Worm (Caenorhabditis elegans) whole organism, young adult: ENCODE data around the gene W07G1.7.
A peak's percentile ranks its signal among the peaks of the same experiment; 100 is the strongest.
"Not testable (repeated sequence)": the region's sequence is repeated elsewhere in the genome, so short reads cannot be mapped to it uniquely, and the experiment has no call there.

Source experiments
- B0261.1 ChIP-seq: sonication (generic microtip); optimal IDR thresholded peaks from 2 replicates; lab custom pipeline; 2016; ENCODE audit warnings: mild to moderate bottlenecking, missing genetic modification characterization, moderate library complexity, missing compliant biosample characterization
- F23B12.7 ChIP-seq: sonication (generic microtip); optimal IDR thresholded peaks from 2 replicates; lab custom pipeline; 2017; ENCODE audit warnings: missing genetic modification characterization, mild to moderate bottlenecking, missing compliant biosample characterization, antibody characterized with exemption, moderate library complexity; ENCODE audit not compliant: insufficient read depth
- T07F8.4 ChIP-seq: sonication (generic microtip); optimal IDR thresholded peaks from 2 replicates; lab custom pipeline; 2016; ENCODE audit warnings: mild to moderate bottlenecking, missing genetic modification characterization, moderate library complexity, missing compliant biosample characterization
- T26A5.8 ChIP-seq: sonication (generic microtip); optimal IDR thresholded peaks from 2 replicates; lab custom pipeline; 2016; ENCODE audit warnings: missing genetic modification characterization, missing compliant biosample characterization
- Y79H2A.3 ChIP-seq: fragments of 200-800 bp; sonication (Bioruptor generic); conservative IDR thresholded peaks from 2 replicates; pipeline ENCODE4 v1.3.6; 2022; ENCODE audit warnings: missing genetic modification reagents, missing genetic modification characterization, missing compliant biosample characterization
- ZK185.1 ChIP-seq: sonication (generic microtip); optimal IDR thresholded peaks from 2 replicates; lab custom pipeline; 2016; ENCODE audit warnings: mild to moderate bottlenecking, missing genetic modification characterization, missing compliant biosample characterization; ENCODE audit not compliant: poor library complexity, severe bottlenecking
- ama-1 ChIP-seq, 3 experiments: fragments of 150-350 bp in 1 of 3; sonication (generic microtip) in 2 of 3; optimal IDR thresholded peaks; 2 replicates each; lab custom pipeline; 2014 to 2018; ENCODE audit warnings: missing biosample characterization in 2 of 3, missing genetic modification characterization in 2 of 3, missing genetic modification reagents in 2 of 3
- attf-5 ChIP-seq: fragments of 200-800 bp; sonication (Bioruptor generic); optimal IDR thresholded peaks from 2 replicates; lab custom pipeline; 2018; ENCODE audit warnings: mild to moderate bottlenecking, missing genetic modification characterization, missing compliant biosample characterization
- attf-6 ChIP-seq: fragments of 200-800 bp; sonication (Bioruptor generic); IDR thresholded peaks from 2 replicates; pipeline ENCODE4 v1.3.6; 2022; ENCODE audit warnings: missing genetic modification reagents, missing genetic modification characterization, missing compliant biosample characterization
- bed-1 ChIP-seq: fragments of 200-800 bp; sonication (Bioruptor generic); IDR thresholded peaks from 2 replicates; pipeline ENCODE4 v1.3.6; 2022; ENCODE audit warnings: missing genetic modification reagents, missing genetic modification characterization, missing compliant biosample characterization
- ccch-3 ChIP-seq: fragments of 200-800 bp; sonication (Bioruptor generic); optimal IDR thresholded peaks from 2 replicates; lab custom pipeline; 2018; ENCODE audit warnings: mild to moderate bottlenecking, missing genetic modification characterization, missing compliant biosample characterization
- ceh-79 ChIP-seq: sonication (generic microtip); optimal IDR thresholded peaks from 2 replicates; lab custom pipeline; 2017; ENCODE audit warnings: mild to moderate bottlenecking, missing genetic modification characterization, missing compliant biosample characterization
- dox-1 ChIP-seq: fragments of 200-800 bp; sonication (Bioruptor generic); IDR thresholded peaks from 2 replicates; pipeline ENCODE4 v1.3.6; 2022; ENCODE audit warnings: missing genetic modification reagents, missing genetic modification characterization, missing compliant biosample characterization
- dpl-1 ChIP-seq: fragments of 150-350 bp; optimal IDR thresholded peaks from 2 replicates; lab custom pipeline; 2014; ENCODE audit warnings: missing biosample characterization, missing genetic modification reagents, missing genetic modification characterization
- egl-18 ChIP-seq: fragments of 200-800 bp; sonication (Bioruptor generic); IDR thresholded peaks from 2 replicates; pipeline ENCODE4 v1.3.6; 2022; ENCODE audit warnings: missing genetic modification reagents, missing genetic modification characterization, missing compliant biosample characterization
- ets-4 ChIP-seq: fragments of 200-800 bp; sonication (Bioruptor generic); optimal IDR thresholded peaks from 2 replicates; lab custom pipeline; 2018; ENCODE audit warnings: mild to moderate bottlenecking, missing genetic modification characterization, missing compliant biosample characterization
- him-1 ChIP-seq: sonication (generic microtip); optimal IDR thresholded peaks from 2 replicates; lab custom pipeline; 2016; ENCODE audit warnings: missing genotype, missing genetic modification reagents, missing genetic modification characterization, missing compliant biosample characterization
- hmg-1.2 ChIP-seq: fragments of 200-800 bp; sonication (Bioruptor generic); IDR thresholded peaks from 2 replicates; pipeline ENCODE4 v1.3.6; 2022; ENCODE audit warnings: missing genetic modification reagents, missing genetic modification characterization, missing compliant biosample characterization
- hsf-1 ChIP-seq: fragments of 200-800 bp; sonication (Bioruptor generic); IDR thresholded peaks from 2 replicates; pipeline ENCODE4 v1.3.6; 2022; ENCODE audit warnings: missing genetic modification reagents, missing genetic modification characterization, missing compliant biosample characterization
- let-526 ChIP-seq: fragments of 200-800 bp; sonication (Bioruptor generic); IDR thresholded peaks from 2 replicates; pipeline ENCODE4 v1.3.6; 2022; ENCODE audit warnings: missing genetic modification reagents, missing genetic modification characterization, missing compliant biosample characterization
- lin-26 ChIP-seq: fragments of 200-800 bp; sonication (Bioruptor generic); IDR thresholded peaks from 2 replicates; pipeline ENCODE4 v1.3.6; 2022; ENCODE audit warnings: missing genetic modification reagents, missing genetic modification characterization, missing compliant biosample characterization
- lin-40 ChIP-seq: sonication (generic microtip); optimal IDR thresholded peaks from 2 replicates; lab custom pipeline; 2016; ENCODE audit warnings: missing genetic modification characterization, mild to moderate bottlenecking, missing compliant biosample characterization, missing genotype, missing genetic modification reagents
- mel-28 ChIP-seq: sonication (generic microtip); optimal IDR thresholded peaks from 2 replicates; lab custom pipeline; 2016; ENCODE audit warnings: borderline replicate concordance, mild to moderate bottlenecking, missing genetic modification characterization, missing compliant biosample characterization
- mes-4 ChIP-seq: sonication (generic microtip); optimal IDR thresholded peaks from 2 replicates; lab custom pipeline; 2016; ENCODE audit warnings: missing genotype, missing genetic modification characterization, missing compliant biosample characterization
- rcor-1 ChIP-seq: fragments of 200-800 bp; sonication (Bioruptor generic); IDR thresholded peaks from 2 replicates; pipeline ENCODE4 v1.3.6; 2022; ENCODE audit warnings: missing genetic modification reagents, missing genetic modification characterization, missing compliant biosample characterization
- snpc-1.1 ChIP-seq: sonication (generic microtip); optimal IDR thresholded peaks from 2 replicates; lab custom pipeline; 2017; ENCODE audit warnings: missing genetic modification characterization, mild to moderate bottlenecking, missing compliant biosample characterization, antibody characterized with exemption, moderate library complexity, missing genotype, missing genetic modification reagents; ENCODE audit not compliant: insufficient read depth
- snpc-1.3 ChIP-seq: sonication (generic microtip); optimal IDR thresholded peaks from 2 replicates; lab custom pipeline; 2017; ENCODE audit warnings: missing genetic modification characterization, mild to moderate bottlenecking, missing compliant biosample characterization, antibody characterized with exemption, moderate library complexity, missing genotype, missing genetic modification reagents; ENCODE audit not compliant: insufficient read depth
- snpc-4 ChIP-seq, 5 experiments: fragments of 150-350 bp in 1 of 5; sonication (generic microtip) in 4 of 5; optimal IDR thresholded peaks; 2 replicates each; lab custom pipeline; 2014 to 2018; ENCODE audit warnings: missing genetic modification characterization in 5 of 5, missing biosample characterization in 3 of 5, antibody characterized with exemption in 2 of 5, mild to moderate bottlenecking in 2 of 5, missing compliant biosample characterization in 2 of 5, missing genotype in 2 of 5, moderate library complexity in 2 of 5, missing genetic modification reagents in 1 of 5
- somi-1 ChIP-seq: fragments of 200-800 bp; sonication (Bioruptor generic); optimal IDR thresholded peaks from 2 replicates; lab custom pipeline; 2018; ENCODE audit warnings: mild to moderate bottlenecking, missing genetic modification characterization, missing compliant biosample characterization
- zfh-2 ChIP-seq: fragments of 200-800 bp; sonication (Bioruptor generic); conservative IDR thresholded peaks from 2 replicates; pipeline ENCODE4 v1.3.6; 2022; ENCODE audit warnings: missing genetic modification reagents, missing genetic modification characterization, missing compliant biosample characterization
- ztf-25 ChIP-seq: fragments of 200-800 bp; sonication (Bioruptor generic); IDR thresholded peaks from 2 replicates; pipeline ENCODE4 v1.3.6; 2022; ENCODE audit warnings: missing genetic modification reagents, missing genetic modification characterization, missing compliant biosample characterization

The W07G1.7 gene

DNA sequence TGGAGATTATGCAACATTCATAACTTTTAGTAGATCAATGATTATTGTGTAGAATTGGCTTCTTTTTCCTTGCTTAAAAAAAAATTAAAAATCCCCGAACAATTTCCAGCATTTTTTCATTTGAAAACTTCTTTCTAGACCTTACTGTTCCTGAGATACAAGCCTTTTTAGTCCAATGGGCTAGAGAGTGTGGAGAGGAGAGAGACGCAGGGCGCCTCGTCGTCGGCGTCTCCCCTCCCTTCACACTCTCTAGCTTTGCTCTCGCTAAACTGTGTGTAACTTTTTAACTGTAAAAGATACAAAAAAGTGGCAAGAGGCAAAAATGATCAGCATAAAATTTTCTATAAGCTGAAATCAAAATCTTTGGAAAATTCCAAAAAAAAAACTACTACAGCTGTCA is 39.0 kb upstream of the W07G1.7 start:
- TF ChIP-seq attf-5 (no peak), hmg-1.2 (GFP tag; lab: Robert Waterston, UW) (peak; percentile 62), dox-1 (GFP tag; lab: Robert Waterston, UW) (no peak)

DNA sequence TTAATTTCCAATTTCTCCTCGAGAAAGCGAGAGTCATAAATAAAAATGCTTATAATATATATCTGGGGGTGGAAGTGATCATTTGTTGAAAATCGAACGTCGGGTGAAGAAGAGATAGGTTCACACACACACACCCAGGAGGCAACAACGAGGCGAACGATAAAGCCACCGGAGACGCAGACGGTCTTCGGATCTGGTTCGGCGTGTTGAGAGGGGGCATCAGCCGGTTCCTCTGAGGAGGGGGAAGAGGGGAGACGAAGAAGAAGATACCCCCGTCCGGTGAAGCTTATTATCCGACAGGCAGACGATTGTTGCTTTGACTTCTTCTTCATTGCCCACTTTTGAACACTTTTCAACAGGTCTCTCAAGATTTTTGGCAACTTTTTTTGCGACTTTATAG is 38.6 kb upstream of the W07G1.7 start:
- TF ChIP-seq attf-5: no peak
- no peak for TF ChIP-seq mel-28 (tag; lab: Kevin White, UChicago)
- TF ChIP-seq rcor-1 (GFP tag; lab: Robert Waterston, UW): no peak
- TF ChIP-seq let-526: no peak
- no peak; the same call in 1 of the 2 replicates for TF ChIP-seq zfh-2 (GFP tag; lab: Robert Waterston, UW)
- TF ChIP-seq ccch-3: no peak
- no peak for TF ChIP-seq ztf-25
- no peak for TF ChIP-seq F23B12.7 (tag; lab: Kevin White, UChicago)
- no peak for TF ChIP-seq dpl-1 (GFP tag; lab: Kevin White, UChicago)
- TF ChIP-seq hsf-1: no peak
- no peak for TF ChIP-seq lin-26 (GFP tag; lab: Robert Waterston, UW)
- no peak for TF ChIP-seq snpc-1.1 (tag; lab: Kevin White, UChicago)
- no peak for TF ChIP-seq snpc-1.3 (tag; lab: Kevin White, UChicago)
- TF ChIP-seq lin-40 (tag; lab: Kevin White, UChicago): no peak
- no peak for TF ChIP-seq T07F8.4
- TF ChIP-seq T26A5.8 (tag; lab: Kevin White, UChicago): no peak

DNA sequence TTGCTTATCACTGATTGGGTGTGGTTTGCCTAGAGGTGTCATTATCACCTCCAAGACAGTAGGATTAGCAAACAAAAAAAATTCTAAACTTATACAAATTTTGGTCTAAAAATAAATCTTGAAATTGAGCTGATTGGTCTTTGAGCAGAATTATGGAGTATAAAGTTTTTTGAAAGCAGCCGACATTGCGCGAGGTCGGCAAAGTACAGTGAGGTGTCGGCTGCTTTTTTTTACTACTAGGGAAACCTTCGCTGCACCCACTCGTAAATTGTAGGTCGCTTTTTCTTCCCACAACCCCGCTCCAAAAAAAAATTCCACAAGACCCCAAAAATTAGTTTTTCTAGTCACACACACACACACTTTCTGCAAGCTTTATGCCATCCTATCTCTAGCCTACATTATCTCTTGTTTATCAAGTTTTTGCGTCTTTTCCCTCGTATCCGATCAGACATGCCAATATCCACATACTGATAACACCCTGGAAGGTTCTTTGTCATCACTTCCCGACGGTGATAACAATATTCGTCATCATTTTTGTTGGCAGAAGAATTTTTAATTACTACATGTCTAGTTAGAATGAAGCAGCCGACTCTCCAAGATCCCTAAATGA is 37.8 kb upstream of the W07G1.7 start:
- TF ChIP-seq snpc-4 (GFP tag; optimal IDR thresholded peaks at IDR 0.05; lab: Kevin White, UChicago) (no peak), snpc-4 (tag; optimal IDR thresholded peaks at IDR 0.05; lab: Kevin White, UChicago) (peak in 3 of 4 experiments; percentile 74 to 78 (median 76)), ZK185.1 (tag; lab: Kevin White, UChicago) (no peak)

DNA sequence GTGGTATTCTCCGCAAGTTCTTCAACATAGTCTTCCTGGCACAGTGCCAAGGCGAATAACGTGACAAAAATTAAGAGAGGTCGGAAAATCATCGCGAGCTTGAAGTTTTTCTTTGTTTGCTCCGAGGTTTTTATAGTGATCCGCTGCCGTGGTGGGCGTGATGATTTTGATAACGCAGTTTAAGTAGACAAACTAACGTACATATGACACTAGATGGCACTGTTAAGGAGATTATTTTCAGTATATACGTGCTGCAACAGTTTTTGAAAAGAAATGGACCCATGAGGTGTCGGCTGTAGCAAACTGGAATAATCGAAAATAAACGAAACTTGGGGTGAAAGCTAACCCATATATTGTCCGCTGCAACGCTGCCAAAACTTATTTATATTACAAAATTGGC is 36.1 kb upstream of the W07G1.7 start, which contains the start of gene F01D5.5:
Gene F01D5.5 (minus strand): TSS at position 101 of the 400 bp plus-strand sequence.
- TF ChIP-seq him-1 (tag; lab: Kevin White, UChicago) (no peak), attf-5 (no peak), attf-6 (GFP tag; lab: Robert Waterston, UW) (no peak), dpl-1 (GFP tag; lab: Kevin White, UChicago) (no peak), B0261.1 (no peak), mes-4 (tag; lab: Kevin White, UChicago) (no peak), ets-4 (GFP tag; lab: Kevin White, UChicago) (no peak), snpc-1.1 (tag; lab: Kevin White, UChicago) (no peak), bed-1 (no peak), egl-18 (GFP tag; lab: Robert Waterston, UW) (no peak), ama-1 (optimal IDR thresholded peaks at IDR 0.05; lab: Kevin White, UChicago) (no peak), ama-1 (GFP tag; optimal IDR thresholded peaks at IDR 0.05; lab: Kevin White, UChicago) (no peak), ceh-79 (no peak)

DNA sequence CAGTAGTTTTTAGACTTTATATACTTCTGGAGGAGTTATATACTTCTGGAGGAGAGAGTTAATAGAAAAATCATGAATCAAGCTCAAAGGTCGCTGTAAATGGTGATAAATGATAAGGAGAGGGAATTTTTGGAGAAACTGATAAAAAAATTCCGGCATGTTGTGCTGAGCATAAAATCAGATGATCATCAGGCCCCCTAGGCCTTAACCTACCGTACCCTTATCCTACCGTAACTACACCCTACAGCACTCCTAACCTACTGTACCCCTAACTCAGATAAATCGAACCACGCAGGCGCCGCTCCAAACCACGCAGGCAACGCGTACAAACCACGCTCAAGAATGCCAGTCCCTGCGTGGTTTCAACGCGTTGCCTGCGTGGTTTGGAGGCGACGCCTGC is 33.9 kb upstream of the W07G1.7 start, which contains the start of gene F01D5.3:
Gene F01D5.3 (minus strand): TSS at position 101 of the 400 bp plus-strand sequence.
- not testable (repeated sequence) for TF ChIP-seq Y79H2A.3 (GFP tag; lab: Robert Waterston, UW); snpc-1.1 (tag; lab: Kevin White, UChicago); somi-1 (GFP tag; lab: Kevin White, UChicago)
